Fruit fly (Drosophila melanogaster): ENCODE results near the gene CG12994.

DNA sequence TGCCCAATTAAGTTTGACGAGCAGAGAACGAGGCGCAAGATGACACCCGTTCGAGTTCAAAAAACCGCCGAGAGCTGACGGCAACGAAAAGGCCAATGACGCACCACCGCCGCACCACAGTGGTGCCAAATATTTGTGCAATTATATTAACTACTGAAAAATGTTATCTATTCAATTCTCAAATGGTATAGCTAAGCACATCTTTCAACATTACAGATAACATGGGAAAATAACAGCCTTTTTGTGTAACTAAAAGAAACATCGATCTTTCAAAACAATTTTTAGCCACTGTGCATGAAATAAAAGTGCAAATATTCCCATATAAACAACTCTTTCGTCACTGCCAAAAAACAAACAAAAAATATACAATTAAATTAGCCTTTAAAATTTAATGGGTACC is 46.1 kb upstream of the CG12994 start:
- TF ChIP-seq CG14655 (GFP tag; optimal IDR thresholded peaks at IDR 0.05) (peak; percentile 7), CG4496 (GFP tag; IDR thresholded peaks at IDR 0.05) (peak; percentile 37; the same call in 1 of the 3 replicates), Pif1B (GFP tag; optimal IDR thresholded peaks at IDR 0.05) (peak; percentile 33), Ets98B (GFP tag; IDR thresholded peaks at IDR 0.05) (no peak), D1 (tag; optimal IDR thresholded peaks at IDR 0.05) (no peak), rn (GFP tag; IDR thresholded peaks at IDR 0.05) (no peak), CG9948 (tag; optimal IDR thresholded peaks at IDR 0.05) (no peak), CG12605 (GFP tag; IDR thresholded peaks at IDR 0.05) (no peak)
